Worm (Caenorhabditis elegans) whole organism, L3 larva: Measurements from ENCODE around the gene T10F2.5.
A peak's percentile ranks its signal among the peaks of the same experiment; 100 is the strongest.

Source experiments
- R02D3.7 ChIP-seq: fragments of 150-350 bp; optimal IDR thresholded peaks from 2 replicates; lab custom pipeline; 2014; ENCODE audit warnings: missing biosample characterization, missing genetic modification characterization
- ZK546.5 ChIP-seq: sonication (generic microtip); optimal IDR thresholded peaks from 2 replicates; lab custom pipeline; 2017; ENCODE audit warnings: missing biosample characterization, missing genetic modification characterization
- aly-2 ChIP-seq: fragments of 150-350 bp; optimal IDR thresholded peaks from 2 replicates; lab custom pipeline; 2014; ENCODE audit warnings: missing biosample characterization, missing genetic modification characterization
- ceh-9 ChIP-seq: sonication (generic microtip); optimal IDR thresholded peaks from 2 replicates; lab custom pipeline; 2018; ENCODE audit warnings: missing biosample characterization, missing genetic modification characterization
- daf-12 ChIP-seq: fragments of 150-350 bp; optimal IDR thresholded peaks from 2 replicates; lab custom pipeline; 2014; ENCODE audit warnings: missing biosample characterization, missing genetic modification reagents, missing genetic modification characterization
- egl-27 ChIP-seq: sonication (generic microtip); optimal IDR thresholded peaks from 4 replicates; lab custom pipeline; 2017; ENCODE audit warnings: missing biosample characterization, missing genetic modification reagents, missing genetic modification characterization
- egl-5 ChIP-seq: fragments of 150-350 bp; optimal IDR thresholded peaks from 2 replicates; lab custom pipeline; 2017; ENCODE audit warnings: missing biosample characterization, missing genetic modification reagents, missing genetic modification characterization, inconsistent platforms
- elt-1 ChIP-seq: fragments of 150-350 bp; optimal IDR thresholded peaks from 2 replicates; lab custom pipeline; 2014; ENCODE audit warnings: missing biosample characterization, missing genetic modification characterization
- elt-2 ChIP-seq: sonication (generic microtip); optimal IDR thresholded peaks from 2 replicates; lab custom pipeline; 2016; ENCODE audit warnings: missing genetic modification reagents, mild to moderate bottlenecking, missing genetic modification characterization, missing compliant biosample characterization
- elt-3 ChIP-seq, 3 experiments: fragments of 150-350 bp in 1 of 3; sonication (generic microtip) in 2 of 3; optimal IDR thresholded peaks; 2 replicates in 2 of 3; 4 replicates in 1 of 3; lab custom pipeline; 2014 to 2017; ENCODE audit warnings: missing biosample characterization in 3 of 3, missing genetic modification characterization in 3 of 3
- eor-1 ChIP-seq, 2 experiments: fragments of 150-350 bp; optimal IDR thresholded peaks; 2 replicates each; lab custom pipeline; 2014 to 2018; ENCODE audit warnings: missing biosample characterization in 2 of 2, missing genetic modification characterization in 2 of 2
- fkh-10 ChIP-seq: sonication (generic microtip); optimal IDR thresholded peaks from 2 replicates; lab custom pipeline; 2017; ENCODE audit warnings: missing biosample characterization, missing genetic modification reagents, missing genetic modification characterization
- fos-1 ChIP-seq: fragments of 150-350 bp; optimal IDR thresholded peaks from 2 replicates; lab custom pipeline; 2014; ENCODE audit warnings: missing biosample characterization, missing genetic modification characterization
- hmg-11 ChIP-seq: sonication (generic microtip); optimal IDR thresholded peaks from 2 replicates; lab custom pipeline; 2016; ENCODE audit warnings: missing genetic modification characterization, missing compliant biosample characterization
- jun-1 ChIP-seq: fragments of 150-350 bp; optimal IDR thresholded peaks from 2 replicates; lab custom pipeline; 2014; ENCODE audit warnings: missing biosample characterization, missing genetic modification reagents, missing genetic modification characterization
- lin-15B ChIP-seq: fragments of 150-350 bp; optimal IDR thresholded peaks from 2 replicates; lab custom pipeline; 2014; ENCODE audit warnings: missing biosample characterization, missing genetic modification characterization
- lsy-12 ChIP-seq: sonication (generic microtip); optimal IDR thresholded peaks from 2 replicates; lab custom pipeline; 2016; ENCODE audit warnings: mild to moderate bottlenecking, missing genetic modification characterization, missing compliant biosample characterization
- mdl-1 ChIP-seq: fragments of 150-350 bp; optimal IDR thresholded peaks from 2 replicates; lab custom pipeline; 2014; ENCODE audit warnings: missing biosample characterization, missing genetic modification characterization
- mml-1 ChIP-seq: fragments of 150-350 bp; sonication (generic microtip); optimal IDR thresholded peaks from 3 replicates; lab custom pipeline; 2014; ENCODE audit warnings: missing biosample characterization, missing genetic modification characterization
- nfya-1 ChIP-seq: sonication (generic microtip); optimal IDR thresholded peaks from 2 replicates; lab custom pipeline; 2017; ENCODE audit warnings: missing genetic modification characterization, mild to moderate bottlenecking, missing compliant biosample characterization, antibody characterized with exemption, moderate library complexity; ENCODE audit not compliant: insufficient read depth
- nhr-12 ChIP-seq: fragments of 150-350 bp; optimal IDR thresholded peaks from 2 replicates; lab custom pipeline; 2014; ENCODE audit warnings: missing biosample characterization, missing genetic modification characterization
- nhr-23 ChIP-seq: fragments of 150-350 bp; optimal IDR thresholded peaks from 2 replicates; lab custom pipeline; 2014; ENCODE audit warnings: missing biosample characterization, missing genetic modification reagents, missing genetic modification characterization
- nhr-237 ChIP-seq: fragments of 150-350 bp; optimal IDR thresholded peaks from 2 replicates; lab custom pipeline; 2014; ENCODE audit warnings: missing biosample characterization, missing genetic modification characterization
- nhr-25 ChIP-seq: sonication (generic microtip); optimal IDR thresholded peaks from 2 replicates; lab custom pipeline; 2017; ENCODE audit warnings: missing biosample characterization, missing genetic modification characterization
- nhr-67 ChIP-seq: fragments of 150-350 bp; optimal IDR thresholded peaks from 2 replicates; lab custom pipeline; 2014; ENCODE audit warnings: missing biosample characterization, missing genetic modification characterization
- nhr-77 ChIP-seq: fragments of 150-350 bp; optimal IDR thresholded peaks from 2 replicates; lab custom pipeline; 2014; ENCODE audit warnings: missing biosample characterization, missing genetic modification characterization
- pha-4 ChIP-seq: fragments of 150-350 bp; optimal IDR thresholded peaks from 2 replicates; lab custom pipeline; 2014; ENCODE audit warnings: missing biosample characterization, missing genetic modification reagents, missing genetic modification characterization
- pqm-1 ChIP-seq: fragments of 150-350 bp; optimal IDR thresholded peaks from 2 replicates; lab custom pipeline; 2017; ENCODE audit warnings: missing biosample characterization, missing genetic modification characterization, inconsistent platforms
- sea-2 ChIP-seq: fragments of 150-350 bp; sonication (generic microtip); optimal IDR thresholded peaks from 4 replicates; lab custom pipeline; 2014; ENCODE audit warnings: missing biosample characterization, missing genetic modification reagents, missing genetic modification characterization
- tbx-2 ChIP-seq: sonication (generic microtip); optimal IDR thresholded peaks from 2 replicates; lab custom pipeline; 2016; ENCODE audit warnings: mild to moderate bottlenecking, missing genetic modification characterization, missing compliant biosample characterization
- unc-39 ChIP-seq: sonication (generic microtip); optimal IDR thresholded peaks from 4 replicates; lab custom pipeline; 2017; ENCODE audit warnings: missing biosample characterization, missing genetic modification characterization
- unc-62 ChIP-seq: fragments of 150-350 bp; sonication (generic microtip); optimal IDR thresholded peaks from 4 replicates; lab custom pipeline; 2014; ENCODE audit warnings: missing biosample characterization, missing genetic modification reagents, missing genetic modification characterization
- ztf-11 ChIP-seq: fragments of 150-350 bp; optimal IDR thresholded peaks from 2 replicates; lab custom pipeline; 2014; ENCODE audit warnings: missing biosample characterization, missing genetic modification characterization
- ztf-4 ChIP-seq: fragments of 150-350 bp; optimal IDR thresholded peaks from 2 replicates; lab custom pipeline; 2014; ENCODE audit warnings: missing biosample characterization, missing genetic modification characterization

The T10F2.5 gene

DNA sequence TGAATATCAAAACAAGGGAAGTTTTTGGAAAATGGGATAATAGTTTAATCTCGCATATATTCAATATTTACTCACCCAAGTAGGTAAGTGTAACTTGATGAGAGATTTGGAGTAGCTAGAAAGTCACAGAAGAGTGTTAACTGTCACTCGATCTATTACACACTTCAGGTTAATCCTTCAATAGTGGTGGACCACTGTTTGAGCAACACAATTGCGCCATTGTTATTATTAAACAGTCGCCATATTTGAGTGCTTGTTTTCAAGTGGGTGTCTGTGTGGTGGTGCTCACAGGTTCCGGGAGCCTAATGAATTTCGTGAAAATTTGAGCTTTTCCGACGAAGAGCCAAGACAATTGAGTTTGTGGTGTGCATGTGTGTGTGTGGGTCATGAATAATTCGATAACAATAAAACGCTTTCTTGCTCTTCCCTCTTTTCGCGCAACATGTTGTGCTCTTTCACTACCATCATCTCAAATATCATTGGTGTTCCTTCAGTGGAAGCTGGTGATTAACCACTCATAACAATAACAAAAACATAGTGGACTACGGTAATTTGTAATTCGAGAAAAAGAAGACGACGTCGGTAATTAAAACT is 20.4 kb downstream of the T10F2.5 start:
- TF ChIP-seq nhr-23, result no peak
- no peak for TF ChIP-seq elt-3 (tag; optimal IDR thresholded peaks at IDR 0.05; lab: Kevin White, UChicago)
- TF ChIP-seq daf-12 (tag; lab: Kevin White, UChicago), result no peak
- TF ChIP-seq mml-1 (tag; lab: Kevin White, UChicago), result no peak
- no peak for TF ChIP-seq nhr-237
- TF ChIP-seq nhr-77 (tag; lab: Kevin White, UChicago), result no peak
- TF ChIP-seq hmg-11 (tag; lab: Kevin White, UChicago), result no peak
- no peak for TF ChIP-seq nhr-67 (tag; lab: Kevin White, UChicago)
- TF ChIP-seq pqm-1 (tag; lab: Kevin White, UChicago), result no peak
- no peak for TF ChIP-seq unc-39 (tag; lab: Kevin White, UChicago)
- TF ChIP-seq egl-27 (tag; lab: Kevin White, UChicago), result no peak
- no peak for TF ChIP-seq pha-4
- no peak for TF ChIP-seq tbx-2 (tag; lab: Kevin White, UChicago)
- no peak for TF ChIP-seq nhr-12 (tag; lab: Kevin White, UChicago)
- TF ChIP-seq, all 47 proteins: peak for 0

DNA sequence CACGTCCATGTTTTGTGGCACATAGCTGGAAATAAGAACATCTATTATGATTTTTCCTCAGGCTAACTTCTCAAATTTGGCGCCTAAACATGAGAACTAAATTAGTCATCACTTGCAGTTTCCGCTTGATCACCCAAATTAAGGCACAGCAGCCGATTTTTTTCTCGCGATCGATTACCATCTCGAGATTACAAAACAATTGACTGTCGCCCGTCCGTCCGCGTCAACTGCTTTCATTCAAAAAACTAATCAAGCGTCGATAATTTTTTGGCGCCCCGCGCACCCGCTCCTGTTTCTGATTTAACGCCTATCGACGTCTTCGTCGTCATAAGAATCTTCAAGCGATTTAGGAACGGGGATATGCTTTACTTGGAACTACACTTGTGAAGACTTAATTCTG is 21.7 kb downstream of the T10F2.5 start:
- TF ChIP-seq ZK546.5 (tag; lab: Kevin White, UChicago), result no peak
- peak; percentile 53 for TF ChIP-seq tbx-2 (tag; lab: Kevin White, UChicago)

DNA sequence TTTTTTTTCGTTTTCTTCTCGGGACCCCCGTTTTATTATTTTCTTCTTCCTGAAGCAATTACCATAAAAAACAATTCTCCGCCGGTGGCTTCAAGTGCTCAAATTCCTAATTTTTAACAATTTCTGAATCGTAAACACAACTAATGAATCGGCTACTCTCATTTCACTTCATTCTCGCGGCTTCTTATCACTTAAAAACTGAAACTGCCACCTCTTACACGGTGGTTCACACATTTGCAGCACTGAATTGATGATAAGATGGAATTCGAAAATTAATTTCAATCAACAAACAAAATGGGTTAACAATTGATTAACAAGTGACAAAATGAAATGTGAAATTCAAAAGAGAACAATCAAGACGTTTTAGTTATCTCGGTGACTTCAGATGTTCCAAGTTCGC is 22.3 kb downstream of the T10F2.5 start:
- TF ChIP-seq egl-27 (tag; lab: Kevin White, UChicago), result no peak
- no peak for TF ChIP-seq jun-1
- TF ChIP-seq hmg-11 (tag; lab: Kevin White, UChicago), result no peak
- no peak for TF ChIP-seq nhr-12 (tag; lab: Kevin White, UChicago)
- TF ChIP-seq ztf-11 (tag; lab: Kevin White, UChicago), result no peak
- TF ChIP-seq pqm-1 (tag; lab: Kevin White, UChicago), result peak; percentile 70
- no peak for TF ChIP-seq sea-2 (GFP tag; lab: Kevin White, UChicago)
- peak; percentile 19 for TF ChIP-seq pha-4
- no peak for TF ChIP-seq fos-1 (tag; lab: Kevin White, UChicago)
- TF ChIP-seq ztf-4, result no peak
- TF ChIP-seq ceh-9, result no peak
- no peak for TF ChIP-seq tbx-2 (tag; lab: Kevin White, UChicago)
- no peak for TF ChIP-seq R02D3.7 (tag; lab: Kevin White, UChicago)
- no peak for TF ChIP-seq fkh-10
- no peak for TF ChIP-seq lin-15B (tag; lab: Kevin White, UChicago)
- no peak for TF ChIP-seq unc-62 (GFP tag; lab: Kevin White, UChicago)
- TF ChIP-seq lsy-12 (tag; lab: Kevin White, UChicago), result no peak
- TF ChIP-seq elt-2 (tag; lab: Kevin White, UChicago), result peak; percentile 79
- TF ChIP-seq aly-2 (tag; lab: Kevin White, UChicago), result no peak
- no peak for TF ChIP-seq nhr-237
- TF ChIP-seq mdl-1 (tag; lab: Kevin White, UChicago), result no peak
- TF ChIP-seq, all 47 proteins: peak for 3

DNA sequence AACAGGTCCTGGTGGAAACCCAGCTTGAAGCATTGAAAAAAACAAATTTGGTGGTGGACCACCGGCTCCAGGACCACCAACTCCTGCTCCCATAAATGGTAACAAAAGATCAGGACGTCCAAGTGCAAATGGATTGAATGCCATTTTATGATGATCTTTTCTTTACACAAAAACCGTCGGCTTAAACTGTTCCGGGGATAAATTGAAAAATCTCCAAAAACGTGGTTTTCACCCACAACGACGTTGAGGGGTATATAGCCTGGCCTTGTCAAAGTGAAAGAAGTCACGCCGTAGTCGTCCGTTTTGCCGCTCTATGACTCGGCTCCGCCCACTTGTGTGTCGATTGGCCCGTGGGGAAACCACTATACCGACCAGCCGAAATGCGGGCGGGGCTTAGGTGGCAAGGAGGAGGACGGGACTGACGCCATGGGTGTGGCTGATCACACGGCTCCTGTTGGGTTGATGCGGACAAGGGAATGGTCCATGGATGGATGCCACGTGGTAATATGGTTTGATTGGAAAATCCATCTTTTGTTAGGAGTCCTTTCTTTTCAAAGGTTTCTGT is 23.3 kb downstream of the T10F2.5 start, which contains the start of gene tbx-2:
Gene tbx-2, minus strand, starts transcription at position 264 of the 565 bp plus-strand sequence.
- peak; percentile 97 for TF ChIP-seq nfya-1 (tag; lab: Kevin White, UChicago)
- no peak for TF ChIP-seq ZK546.5 (tag; lab: Kevin White, UChicago)
- no peak for TF ChIP-seq elt-1 (tag; lab: Kevin White, UChicago)
- TF ChIP-seq mdl-1 (tag; lab: Kevin White, UChicago), result no peak
- TF ChIP-seq daf-12 (tag; lab: Kevin White, UChicago), result no peak
- no peak for TF ChIP-seq ztf-4
- TF ChIP-seq egl-27 (tag; lab: Kevin White, UChicago), result no peak
- peak; percentile 8 for TF ChIP-seq elt-2 (tag; lab: Kevin White, UChicago)
- no peak for TF ChIP-seq nhr-25 (tag; lab: Kevin White, UChicago)
- TF ChIP-seq tbx-2 (tag; lab: Kevin White, UChicago), result peak; percentile 90
- no peak for TF ChIP-seq eor-1 (tag; optimal IDR thresholded peaks at IDR 0.05; lab: Kevin White, UChicago)
- TF ChIP-seq ceh-9, result no peak
- no peak for TF ChIP-seq egl-5 (tag; lab: Kevin White, UChicago)
- no peak for TF ChIP-seq hmg-11 (tag; lab: Kevin White, UChicago)
